Fruit fly (Drosophila melanogaster) Kc167 (cell line): ENCODE measurements around the gene RNF220.

Source experiments
- Myc ChIP-seq: fragments of >200 bp; optimal IDR thresholded peaks from 2 replicates; lab custom pipeline; 2017; ENCODE audit warnings: missing external identifiers
- Sin3A ChIP-seq: fragments of >200 bp; optimal IDR thresholded peaks from 2 replicates; lab custom pipeline; 2018; ENCODE audit warnings: missing external identifiers
- h ChIP-seq: fragments of >200 bp; optimal IDR thresholded peaks from 3 replicates; lab custom pipeline; 2018; ENCODE audit warnings: missing external identifiers
- insv ChIP-seq: fragments of >200 bp; optimal IDR thresholded peaks from 3 replicates; lab custom pipeline; 2018; ENCODE audit warnings: missing external identifiers
- psq ChIP-seq: fragments of >200 bp; optimal IDR thresholded peaks from 2 replicates; lab custom pipeline; 2017; ENCODE audit warnings: missing external identifiers
- ttk ChIP-seq: sonication (Bioruptor generic); optimal IDR thresholded peaks from 2 replicates; lab custom pipeline; 2017; ENCODE audit warnings: missing external identifiers

RNF220 gene

DNA sequence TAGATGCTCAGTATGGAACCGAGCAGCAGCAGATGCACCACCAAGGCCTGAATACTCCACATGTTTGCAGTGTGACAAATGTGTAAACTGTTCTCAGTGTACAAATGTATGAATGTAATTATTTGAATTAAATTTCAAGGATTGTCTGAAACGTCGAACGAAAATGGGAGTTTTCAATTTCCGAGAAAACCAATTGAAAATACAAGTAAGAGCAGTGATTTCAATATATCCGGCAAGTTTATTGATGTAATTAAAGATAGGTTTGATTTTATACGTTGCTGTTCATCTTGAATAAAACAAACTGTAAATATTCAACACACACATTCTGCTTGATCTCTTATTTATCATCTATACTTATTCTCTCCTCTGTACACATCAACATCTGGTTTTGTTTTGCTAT is 15.6 kb downstream of the RNF220 start, which contains the start of gene CG4907:
Gene CG4907, minus strand, starts transcription at position 101 of the 400 bp plus-strand sequence.
- TF ChIP-seq psq (lab: Kevin White, UChicago) (no peak), Myc (no peak), Sin3A (lab: Kevin White, UChicago) (no peak), insv (lab: Kevin White, UChicago) (no peak), h (lab: Kevin White, UChicago) (no peak), ttk (lab: Kevin White, UChicago) (no peak)

DNA sequence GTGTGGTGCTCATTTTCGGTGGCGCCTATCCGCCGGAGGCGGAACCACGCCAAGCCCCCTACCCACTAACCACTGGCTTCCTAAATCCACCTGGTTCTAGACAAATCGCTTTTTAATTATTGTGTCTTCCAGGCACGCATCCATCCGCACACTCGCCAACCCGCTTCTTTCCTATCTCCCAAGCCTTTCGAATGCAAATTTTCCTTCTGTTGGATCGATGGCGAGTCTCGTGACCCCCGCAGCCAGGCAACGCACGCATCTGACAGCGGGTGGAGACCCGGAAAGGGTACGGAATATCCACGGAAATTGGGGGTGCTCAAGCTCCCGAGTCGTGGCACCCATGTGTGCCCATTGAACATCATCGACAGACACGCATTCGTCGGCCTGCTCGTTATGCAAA is 19.0 kb downstream of the RNF220 start, which contains the start of gene CG13842:
Gene CG13842, minus strand, starts transcription at position 101 of the 400 bp plus-strand sequence.
- TF ChIP-seq ttk (lab: Kevin White, UChicago) (no peak), insv (lab: Kevin White, UChicago) (no peak), h (lab: Kevin White, UChicago) (no peak), Sin3A (lab: Kevin White, UChicago) (no peak), psq (lab: Kevin White, UChicago) (no peak), Myc (no peak)

DNA sequence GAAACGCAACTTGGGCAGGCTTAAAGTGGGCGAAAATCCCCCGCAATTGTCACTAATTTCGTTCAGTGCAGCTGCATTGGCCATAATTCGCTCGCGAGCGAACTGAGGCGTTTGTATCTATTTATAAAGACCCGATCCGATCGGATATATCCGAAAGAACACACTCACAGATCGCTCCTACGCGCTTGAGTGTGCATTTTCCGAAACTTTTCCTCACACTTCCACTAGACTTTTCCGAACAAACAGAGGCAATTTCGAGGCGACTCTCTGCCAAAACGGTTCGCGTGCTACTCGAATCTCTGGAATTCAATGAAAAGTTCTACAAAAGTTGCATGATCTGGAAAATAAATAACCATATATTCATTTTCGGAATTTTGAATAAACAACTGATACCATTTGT is 24.4 kb downstream of the RNF220 start, which contains the start of the genes CG6972 and CCAP:
Gene CG6972, plus strand, starts transcription at position 215 of the 400 bp plus-strand sequence.
Gene CCAP, minus strand, starts transcription at position 292 of the 400 bp plus-strand sequence.
- TF ChIP-seq insv (lab: Kevin White, UChicago) (no peak), ttk (lab: Kevin White, UChicago) (no peak), Myc (no peak), h (lab: Kevin White, UChicago) (no peak), psq (lab: Kevin White, UChicago) (no peak), Sin3A (lab: Kevin White, UChicago) (no peak)

DNA sequence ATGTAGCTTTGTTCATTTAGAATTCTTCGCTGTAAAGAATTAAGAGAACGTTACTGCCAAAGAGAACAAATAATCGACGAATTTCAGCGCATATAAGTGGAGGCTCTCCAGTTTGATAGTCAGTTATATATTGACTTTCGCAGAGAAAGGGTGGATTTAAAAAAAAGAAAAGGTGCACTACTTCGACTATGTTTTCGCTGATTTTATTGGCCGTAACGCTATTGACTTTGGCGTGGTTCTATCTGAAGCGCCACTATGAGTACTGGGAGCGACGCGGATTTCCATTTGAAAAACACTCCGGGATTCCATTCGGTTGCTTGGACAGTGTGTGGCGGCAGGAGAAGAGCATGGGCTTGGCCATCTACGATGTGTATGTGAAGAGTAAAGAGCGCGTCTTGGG is 28.0 kb downstream of the RNF220 start, which contains the start of gene Cyp6d4:
Gene Cyp6d4, plus strand, starts transcription at position 112 of the 400 bp plus-strand sequence.
- TF ChIP-seq insv (lab: Kevin White, UChicago) (no peak), ttk (lab: Kevin White, UChicago) (no peak), psq (lab: Kevin White, UChicago) (no peak), h (lab: Kevin White, UChicago) (no peak), Myc (no peak), Sin3A (lab: Kevin White, UChicago) (no peak)

DNA sequence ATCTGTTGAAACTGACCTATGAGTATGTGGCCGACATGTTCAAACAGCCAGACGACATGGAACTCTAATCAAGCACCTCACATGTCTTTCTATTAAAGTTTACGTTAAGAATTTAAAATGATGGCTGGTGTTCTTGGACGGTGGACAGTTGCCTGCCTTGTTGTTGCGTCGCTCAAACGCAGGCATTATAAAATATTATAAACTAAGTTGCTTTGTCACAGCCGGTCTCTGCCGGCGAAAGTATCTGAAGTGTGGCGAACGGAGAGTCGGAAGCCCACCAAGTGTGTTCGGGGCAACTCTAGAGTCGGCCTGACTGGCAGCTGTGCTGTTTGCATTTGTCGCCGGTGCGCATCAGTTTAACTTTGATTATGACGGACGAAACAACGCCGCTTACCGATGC is 31.6 kb downstream of the RNF220 start, which contains the start of gene cd:
Gene cd, plus strand, starts transcription at position 301 of the 400 bp plus-strand sequence.
- no peak for TF ChIP-seq Myc
- TF ChIP-seq ttk (lab: Kevin White, UChicago) = no peak
- TF ChIP-seq psq (lab: Kevin White, UChicago) = no peak
- no peak for TF ChIP-seq insv (lab: Kevin White, UChicago)
- no peak for TF ChIP-seq h (lab: Kevin White, UChicago)

DNA sequence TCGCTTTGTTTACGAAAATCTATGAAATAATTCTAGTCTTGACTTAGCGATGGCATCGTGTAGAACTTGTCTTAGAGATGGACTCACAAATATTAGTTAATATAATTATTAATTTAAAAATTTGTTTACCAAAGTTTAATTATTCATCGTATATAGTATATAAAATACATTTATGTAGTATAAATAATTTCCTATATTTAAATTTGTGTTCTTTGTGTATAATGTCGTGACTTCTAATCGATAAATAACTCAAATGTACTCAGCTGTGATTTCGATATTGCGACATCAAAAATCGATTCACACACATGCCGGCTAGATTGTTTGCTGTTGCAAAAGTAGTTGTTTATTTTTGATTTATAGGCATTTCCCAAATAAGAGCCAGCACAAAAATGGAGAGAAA is 35.9 kb downstream of the RNF220 start, which contains the start of the genes wfs1 and Nup133:
Gene wfs1, minus strand, starts transcription at position 70 of the 400 bp plus-strand sequence.
Gene Nup133, plus strand, starts transcription at position 297 of the 400 bp plus-strand sequence.
- TF ChIP-seq h (lab: Kevin White, UChicago) = no peak
- no peak for TF ChIP-seq Myc
- TF ChIP-seq insv (lab: Kevin White, UChicago) = no peak
- TF ChIP-seq psq (lab: Kevin White, UChicago) = no peak
- TF ChIP-seq ttk (lab: Kevin White, UChicago) = no peak
- no peak for TF ChIP-seq Sin3A (lab: Kevin White, UChicago)

DNA sequence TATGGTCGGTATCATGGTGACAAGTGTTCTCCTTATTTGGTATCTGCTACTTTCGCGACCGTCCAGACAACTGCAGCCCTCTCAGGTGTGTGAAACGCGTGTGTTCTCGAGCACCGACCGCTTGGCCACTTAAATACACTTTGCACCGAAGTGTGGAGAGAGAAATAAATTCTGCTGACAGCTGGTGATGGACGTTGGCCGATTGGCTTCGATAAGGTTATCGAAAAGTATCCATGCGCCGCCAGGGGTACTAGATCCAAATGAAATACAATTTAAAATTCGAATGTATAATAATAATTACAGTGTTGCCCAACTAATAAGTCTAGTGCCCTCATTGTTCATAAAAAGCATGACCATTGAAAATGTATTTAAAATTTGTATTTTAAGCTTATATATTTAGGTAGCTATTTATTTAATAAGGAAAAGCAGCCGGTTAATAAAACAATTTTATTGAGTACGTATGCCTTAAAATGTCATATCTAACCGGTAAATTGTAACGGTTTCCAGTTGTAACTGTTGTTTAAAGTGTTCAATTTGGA is 39.8 kb downstream of the RNF220 start, which contains the start of the genes Gclm and CG17625:
Gene Gclm, minus strand, starts transcription at position 175 of the 539 bp plus-strand sequence.
Gene CG17625, plus strand, starts transcription at position 514 of the 539 bp plus-strand sequence.
- no peak for TF ChIP-seq h (lab: Kevin White, UChicago)
- TF ChIP-seq Sin3A (lab: Kevin White, UChicago) = no peak
- no peak for TF ChIP-seq Myc
- TF ChIP-seq ttk (lab: Kevin White, UChicago) = no peak
- TF ChIP-seq insv (lab: Kevin White, UChicago) = no peak
- no peak for TF ChIP-seq psq (lab: Kevin White, UChicago)

DNA sequence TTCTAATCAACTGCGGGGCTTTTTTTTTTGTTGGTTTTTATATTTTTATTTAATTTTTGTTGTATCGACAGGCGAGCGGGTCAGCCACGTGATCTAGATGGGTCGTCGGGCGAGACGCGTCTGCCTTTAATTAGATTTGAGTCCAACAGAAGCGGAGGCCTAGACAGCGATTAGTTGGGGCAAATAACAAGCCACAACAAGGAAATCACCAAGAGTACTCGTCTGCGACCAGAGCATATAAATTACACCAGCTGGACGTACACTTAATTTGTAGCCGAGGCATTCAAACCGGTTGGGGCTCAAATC is 41.3 kb downstream of the RNF220 start:
- TF ChIP-seq h (lab: Kevin White, UChicago) (no peak), ttk (lab: Kevin White, UChicago) (no peak), psq (lab: Kevin White, UChicago) (no peak), insv (lab: Kevin White, UChicago) (no peak), Sin3A (lab: Kevin White, UChicago) (no peak), Myc (no peak)

DNA sequence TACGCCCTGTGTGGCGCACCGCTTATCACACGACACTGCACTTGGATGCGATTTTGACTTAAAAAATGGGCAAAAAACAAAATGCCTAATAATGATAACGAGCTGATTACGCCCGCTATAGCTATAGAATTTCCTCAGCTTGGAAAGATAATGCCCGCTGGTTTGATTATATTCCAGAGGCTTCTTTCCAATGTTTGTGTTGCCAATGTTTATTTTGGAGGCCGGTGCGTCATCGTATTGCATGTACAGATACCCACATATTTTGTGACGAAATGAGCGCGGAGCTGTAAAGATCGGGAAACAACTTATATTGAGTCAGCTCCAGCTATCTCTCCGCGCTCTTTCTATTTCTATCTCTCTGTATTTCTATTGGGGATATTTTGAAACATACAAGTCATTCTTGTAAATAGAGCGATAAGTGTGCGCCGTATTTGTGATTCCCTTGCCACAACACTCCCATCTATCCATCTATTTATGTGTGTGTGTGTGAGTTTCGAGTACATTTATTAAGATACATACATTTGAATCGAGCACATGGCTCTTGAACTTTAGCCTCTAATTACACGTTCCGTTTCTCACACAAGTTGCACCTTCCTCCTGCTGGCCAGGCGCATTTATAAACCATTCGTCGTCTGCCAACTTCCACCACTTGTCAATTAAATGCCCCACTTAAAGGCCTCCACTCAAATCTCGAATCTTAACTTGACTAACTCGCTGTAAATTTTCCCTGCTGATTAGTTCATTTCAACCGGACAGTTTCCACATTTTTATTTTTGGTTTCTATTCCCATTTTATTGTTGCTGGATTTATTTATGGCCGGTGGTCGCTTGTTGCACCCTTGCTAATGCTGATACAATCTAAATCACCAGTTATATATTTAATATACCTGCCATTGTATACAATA is 41.9 kb downstream of the RNF220 start:
- TF ChIP-seq Myc (no peak), Sin3A (lab: Kevin White, UChicago) (no peak), insv (lab: Kevin White, UChicago) (no peak), ttk (lab: Kevin White, UChicago) (no peak), psq (lab: Kevin White, UChicago) (no peak), h (lab: Kevin White, UChicago) (no peak)

DNA sequence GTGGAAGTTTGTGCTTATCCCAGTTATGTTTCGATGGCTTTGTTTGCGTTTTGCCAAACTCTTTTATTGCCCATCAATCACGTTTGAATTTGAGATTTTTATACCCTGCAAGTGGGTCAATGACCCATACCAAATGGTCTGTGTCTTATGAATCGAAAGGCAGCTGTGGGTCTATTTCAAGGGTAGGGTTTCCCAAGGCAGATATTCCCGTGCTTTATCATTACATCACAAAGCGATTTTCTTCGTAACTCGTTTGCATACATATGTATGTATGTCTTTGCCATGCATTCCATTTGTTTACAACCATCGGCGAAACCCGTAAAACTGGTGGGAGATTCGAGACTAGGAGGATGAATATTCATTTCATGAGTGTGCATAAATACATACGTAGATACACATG is 50.8 kb downstream of the RNF220 start:
- TF ChIP-seq Sin3A (lab: Kevin White, UChicago) = no peak
